Worm (Caenorhabditis elegans) whole organism, L4 larva: ENCODE results near the gene Y57G11C.1142.

Experiments
- Y75B8A.6 ChIP-seq: fragments of 200-800 bp; sonication (Bioruptor generic); IDR thresholded peaks from 2 replicates; pipeline ENCODE4 v1.3.6; 2022; ENCODE audit warnings: missing genetic modification reagents, missing genetic modification characterization, missing compliant biosample characterization
- ama-1 ChIP-seq: fragments of 150-350 bp; optimal IDR thresholded peaks from 2 replicates; lab custom pipeline; 2014; ENCODE audit warnings: inconsistent platforms, mixed read lengths
- ces-1 ChIP-seq: fragments of 150-350 bp; sonication (generic microtip); optimal IDR thresholded peaks from 4 replicates; lab custom pipeline; 2014; ENCODE audit warnings: missing biosample characterization, missing genetic modification reagents, missing genetic modification characterization
- dpl-1 ChIP-seq: fragments of 150-350 bp; optimal IDR thresholded peaks from 2 replicates; lab custom pipeline; 2014; ENCODE audit warnings: missing biosample characterization, missing genetic modification reagents, missing genetic modification characterization
- hlh-30 ChIP-seq: sonication (generic microtip); optimal IDR thresholded peaks from 2 replicates; lab custom pipeline; 2017; ENCODE audit warnings: antibody characterized with exemption, mild to moderate bottlenecking, missing genetic modification characterization, missing compliant biosample characterization; ENCODE audit not compliant: insufficient read depth
- lsy-2 ChIP-seq, 2 experiments: fragments of 150-350 bp in 1 of 2; sonication (generic microtip) in 1 of 2; optimal IDR thresholded peaks; 2 replicates each; lab custom pipeline; 2014 to 2017; ENCODE audit warnings: missing biosample characterization in 2 of 2, missing genetic modification characterization in 2 of 2
- mep-1 ChIP-seq: fragments of 150-350 bp; sonication (generic microtip); optimal IDR thresholded peaks from 3 replicates; lab custom pipeline; 2014; ENCODE audit warnings: missing biosample characterization, missing genetic modification characterization
- pha-4 ChIP-seq, 2 experiments: fragments of 150-350 bp in 1 of 2; fragments of 200-800 bp in 1 of 2; sonication (Bioruptor generic) in 1 of 2; IDR thresholded peaks in 1 of 2; optimal IDR thresholded peaks in 1 of 2; 2 replicates each; pipeline versions ENCODE4 v1.3.6 to Lab custom; 2014 to 2022; ENCODE audit warnings: missing genetic modification characterization in 2 of 2, missing genetic modification reagents in 2 of 2, missing biosample characterization in 1 of 2, missing compliant biosample characterization in 1 of 2
- skn-1 ChIP-seq: fragments of 150-350 bp; optimal IDR thresholded peaks from 2 replicates; lab custom pipeline; 2014; ENCODE audit warnings: missing biosample characterization, missing genetic modification characterization
- snpc-4 ChIP-seq: fragments of 150-350 bp; optimal IDR thresholded peaks from 2 replicates; lab custom pipeline; 2014; ENCODE audit warnings: missing biosample characterization, missing genetic modification characterization

ce11 chrIV:14771325-14771724 is 31.1 kb upstream of the Y57G11C.1142 start, which contains the start of gene degl-1:
- TF ChIP-seq Y75B8A.6 (GFP tag; lab: Robert Waterston, UW) (no peak), snpc-4 (tag; lab: Kevin White, UChicago) (no peak), ces-1 (GFP tag; lab: Kevin White, UChicago) (no peak), pha-4 (GFP tag; IDR thresholded peaks at IDR 0.05; lab: Robert Waterston, UW) (no peak), pha-4 (tag; optimal IDR thresholded peaks at IDR 0.05; lab: Kevin White, UChicago) (no peak), skn-1 (tag; lab: Kevin White, UChicago) (no peak), ama-1 (lab: Kevin White, UChicago) (no peak), dpl-1 (no peak), lsy-2 (tag; optimal IDR thresholded peaks at IDR 0.05; lab: Kevin White, UChicago) (no peak), mep-1 (tag; lab: Kevin White, UChicago) (no peak), hlh-30 (tag; lab: Kevin White, UChicago) (no peak)
